Worm (Caenorhabditis elegans): ENCODE results near the gene lgc-21.

Gene lgc-21

ce11 chrX:14024400-14024953 is 43.3 kb downstream of the lgc-21 start (continued):
- TF ChIP-seq zip-2 (tag; optimal IDR thresholded peaks at IDR 0.05): no peak
- no peak for TF ChIP-seq nhr-6 (tag; optimal IDR thresholded peaks at IDR 0.05)
- TF ChIP-seq lin-13 (GFP tag; optimal IDR thresholded peaks at IDR 0.05): no peak
- TF ChIP-seq gei-8 (GFP tag; optimal IDR thresholded peaks at IDR 0.05): no peak
- no peak for TF ChIP-seq mdl-1 (tag; optimal IDR thresholded peaks at IDR 0.05)
- TF ChIP-seq Y5F2A.4 (GFP tag; optimal IDR thresholded peaks at IDR 0.05): no peak
- TF ChIP-seq zag-1 (tag; optimal IDR thresholded peaks at IDR 0.05): no peak
- TF ChIP-seq D1046.2 (GFP tag; IDR thresholded peaks at IDR 0.05): no peak
- no peak for TF ChIP-seq zip-11 (GFP tag; IDR thresholded peaks at IDR 0.05)
- TF ChIP-seq daf-8 (GFP tag; IDR thresholded peaks at IDR 0.05): no peak
- TF ChIP-seq jun-1 (tag; optimal IDR thresholded peaks at IDR 0.05): no peak
- no peak for TF ChIP-seq ZK337.2 (GFP tag; IDR thresholded peaks at IDR 0.05)
- no peak for TF ChIP-seq nhr-42 (GFP tag; IDR thresholded peaks at IDR 0.05)
- no peak for TF ChIP-seq ama-1 (optimal IDR thresholded peaks at IDR 0.05)
- no peak for TF ChIP-seq lin-38 (GFP tag; IDR thresholded peaks at IDR 0.05)
- no peak for TF ChIP-seq ceh-44 (GFP tag; IDR thresholded peaks at IDR 0.05)
- TF ChIP-seq cey-2 (tag; optimal IDR thresholded peaks at IDR 0.05; ENCODE audit: borderline replicate concordance, insufficient read depth): no peak
- TF ChIP-seq hif-1 (tag; optimal IDR thresholded peaks at IDR 0.05): no peak
- TF ChIP-seq nhr-25 (tag; optimal IDR thresholded peaks at IDR 0.05; ENCODE audit: borderline replicate concordance, insufficient read depth): peak; percentile 1
- no peak for TF ChIP-seq hlh-30 (tag; optimal IDR thresholded peaks at IDR 0.05; ENCODE audit: insufficient read depth)
- TF ChIP-seq arid-1 (GFP tag; conservative IDR thresholded peaks at IDR 0.05): no peak
- peak; percentile 46 for TF ChIP-seq hlh-11 (tag; optimal IDR thresholded peaks at IDR 0.05)
- TF ChIP-seq lir-3 (tag; optimal IDR thresholded peaks at IDR 0.05): no peak
- no peak for TF ChIP-seq ztf-11 (tag; optimal IDR thresholded peaks at IDR 0.05)
- no peak for TF ChIP-seq F26F4.8 (GFP tag; conservative IDR thresholded peaks at IDR 0.05)
- peak; percentile 21 for TF ChIP-seq nhr-48 (tag; optimal IDR thresholded peaks at IDR 0.05)
- no peak for TF ChIP-seq ctbp-1 (GFP tag; IDR thresholded peaks at IDR 0.05)
- TF ChIP-seq pqm-1 (tag; optimal IDR thresholded peaks at IDR 0.05): peak; percentile 44
- TF ChIP-seq saeg-2 (GFP tag; IDR thresholded peaks at IDR 0.05): no peak
- TF ChIP-seq nhr-11 (tag; optimal IDR thresholded peaks at IDR 0.05): no peak
- TF ChIP-seq mes-2 (tag; optimal IDR thresholded peaks at IDR 0.05; ENCODE audit: poor library complexity, severe bottlenecking): peak; percentile 14
- TF ChIP-seq F10B5.3 (tag; optimal IDR thresholded peaks at IDR 0.05): no peak
- no peak for TF ChIP-seq madf-5 (GFP tag; IDR thresholded peaks at IDR 0.05)
- TF ChIP-seq mdt-29 (GFP tag; IDR thresholded peaks at IDR 0.05): no peak
- TF ChIP-seq ceh-32 (tag; optimal IDR thresholded peaks at IDR 0.05; ENCODE audit: poor library complexity): no peak
- no peak for TF ChIP-seq nhr-77 (tag; optimal IDR thresholded peaks at IDR 0.05)
- TF ChIP-seq dpl-1 (GFP tag; optimal IDR thresholded peaks at IDR 0.05): no peak
- no peak for TF ChIP-seq rbr-2 (tag; optimal IDR thresholded peaks at IDR 0.05)
- TF ChIP-seq skn-1 (tag; optimal IDR thresholded peaks at IDR 0.05): no peak
- TF ChIP-seq fkh-10 (GFP tag; optimal IDR thresholded peaks at IDR 0.05): no peak
- TF ChIP-seq T20F7.1 (GFP tag; optimal IDR thresholded peaks at IDR 0.05): no peak
- TF ChIP-seq fos-1 (tag; optimal IDR thresholded peaks at IDR 0.05): no peak
- no peak for TF ChIP-seq tra-1 (GFP tag; IDR thresholded peaks at IDR 0.05)
- TF ChIP-seq ces-1 (GFP tag; optimal IDR thresholded peaks at IDR 0.05): no peak
- no peak for TF ChIP-seq daf-19 (GFP tag; conservative IDR thresholded peaks at IDR 0.05)
